Worm (Caenorhabditis elegans): ENCODE data around the gene ttr-19.

DNA sequence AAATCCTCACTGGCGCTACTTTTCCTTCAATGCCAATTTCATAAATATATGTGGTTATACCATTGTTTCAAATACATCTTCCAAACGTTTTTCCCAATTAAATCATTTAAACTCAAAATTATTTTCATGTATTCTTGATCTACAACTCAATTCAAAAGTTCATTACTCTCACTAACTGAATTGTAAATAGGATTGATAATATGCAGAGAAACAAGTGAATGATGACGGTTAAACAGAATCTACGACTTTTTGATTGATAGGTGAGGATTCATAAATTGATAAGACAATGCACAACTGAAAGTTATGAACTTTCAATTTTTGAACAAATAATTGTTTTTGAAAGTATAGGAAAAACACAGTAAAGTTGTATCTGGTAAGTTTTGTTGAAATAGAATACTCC is 36.0 kb downstream of the ttr-19 start:
- TF ChIP-seq lsy-2 (tag; optimal IDR thresholded peaks at IDR 0.05): no peak
- no peak for TF ChIP-seq lin-32 (GFP tag; optimal IDR thresholded peaks at IDR 0.05)
- no peak for TF ChIP-seq mab-5 (tag; optimal IDR thresholded peaks at IDR 0.05)
- no peak for TF ChIP-seq sptf-1 (tag; optimal IDR thresholded peaks at IDR 0.05)
- TF ChIP-seq ceh-83 (GFP tag; optimal IDR thresholded peaks at IDR 0.05): no peak
- TF ChIP-seq unc-62 (GFP tag; optimal IDR thresholded peaks at IDR 0.05): no peak
- TF ChIP-seq ceh-43 (GFP tag; optimal IDR thresholded peaks at IDR 0.05): no peak
